Fruit fly (Drosophila melanogaster): ENCODE measurements around the gene CG8500.

Gene CG8500

dm6 chr3R:9770127-9770526 is 14.3 kb upstream of the CG8500 start:
- TF ChIP-seq CG10348 (GFP tag; IDR thresholded peaks at IDR 0.05) = no peak
- TF ChIP-seq EcR (GFP tag; optimal IDR thresholded peaks at IDR 0.05) = no peak
- peak; percentile 46; the same call in 1 of the 2 replicates for TF ChIP-seq CG32121 (GFP tag; IDR thresholded peaks at IDR 0.05)

DNA sequence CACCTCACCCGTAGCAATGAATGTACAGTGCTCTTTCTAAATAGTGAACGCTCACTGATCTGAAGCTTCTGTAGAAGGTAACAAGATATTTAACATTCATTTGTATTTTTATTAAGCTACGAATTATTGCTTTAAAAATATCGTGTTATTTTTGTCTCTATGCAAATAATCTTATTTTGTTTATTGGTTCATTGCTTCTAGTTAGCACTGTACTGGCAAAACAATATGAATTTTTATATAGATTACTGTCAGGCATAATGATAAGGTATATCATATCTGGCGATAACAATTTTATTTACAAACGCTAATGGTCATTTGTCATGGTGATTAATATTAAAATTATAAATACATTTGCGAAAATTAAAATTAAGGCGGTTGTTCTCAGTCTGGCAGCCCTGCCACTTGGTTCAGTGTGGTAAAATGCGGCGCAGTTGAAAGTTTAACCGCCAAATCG is 12.9 kb upstream of the CG8500 start, which contains the start of gene CG9471:
CG9471 (minus strand) TSS at position 24 of the 454 bp plus-strand sequence.
- TF ChIP-seq CG8159 (tag; optimal IDR thresholded peaks at IDR 0.05) = peak; percentile 91
- peak; percentile 93 for TF ChIP-seq CG17806 (tag; optimal IDR thresholded peaks at IDR 0.05)
- peak; percentile 95 for TF ChIP-seq Ets98B (GFP tag; IDR thresholded peaks at IDR 0.05)
- TF ChIP-seq CG4496 (GFP tag; IDR thresholded peaks at IDR 0.05) = peak; percentile 97
- peak; percentile 91 for TF ChIP-seq CG8301 (tag; optimal IDR thresholded peaks at IDR 0.05)
- no peak for TF ChIP-seq D1 (tag; optimal IDR thresholded peaks at IDR 0.05)
- peak; percentile 42; the same call in 1 of the 3 replicates for TF ChIP-seq fd96Ca (GFP tag; IDR thresholded peaks at IDR 0.05)
- peak; percentile 92 for TF ChIP-seq Snoo (tag; optimal IDR thresholded peaks at IDR 0.05)
- TF ChIP-seq EcR (GFP tag; optimal IDR thresholded peaks at IDR 0.05) = peak; percentile 25
- TF ChIP-seq rn (GFP tag; IDR thresholded peaks at IDR 0.05) = peak; percentile 82
- peak; percentile 89 for TF ChIP-seq CG9948 (tag; optimal IDR thresholded peaks at IDR 0.05)
- peak; percentile 77 for TF ChIP-seq gl (tag; optimal IDR thresholded peaks at IDR 0.05)
- peak; percentile 59 for TF ChIP-seq CG10348 (GFP tag; IDR thresholded peaks at IDR 0.05)
- no peak for TF ChIP-seq CG13204 (GFP tag; optimal IDR thresholded peaks at IDR 0.05)
- TF ChIP-seq Pif1A (GFP tag; optimal IDR thresholded peaks at IDR 0.05) = peak; percentile 95
- peak; percentile 89 for TF ChIP-seq CG34367 (tag; optimal IDR thresholded peaks at IDR 0.05)
- TF ChIP-seq CG15710 (tag; optimal IDR thresholded peaks at IDR 0.05) = peak; percentile 91
- no peak for TF ChIP-seq CG14655 (GFP tag; optimal IDR thresholded peaks at IDR 0.05)
- peak; percentile 93 for TF ChIP-seq Pif1B (GFP tag; optimal IDR thresholded peaks at IDR 0.05)
- peak; percentile 91 for TF ChIP-seq CG32121 (GFP tag; IDR thresholded peaks at IDR 0.05)
- peak; percentile 94 for TF ChIP-seq CG12605 (GFP tag; IDR thresholded peaks at IDR 0.05)

dm6 chr3R:9774147-9774546 is 10.3 kb upstream of the CG8500 start, which contains the start of gene Whamy:
Gene Whamy (minus strand): TSS chr3R:9774419.
- TF ChIP-seq CG9948 (tag; optimal IDR thresholded peaks at IDR 0.05) = no peak
- no peak for TF ChIP-seq fd96Ca (GFP tag; IDR thresholded peaks at IDR 0.05)
- TF ChIP-seq CG17806 (tag; optimal IDR thresholded peaks at IDR 0.05) = no peak
- TF ChIP-seq CG14655 (GFP tag; optimal IDR thresholded peaks at IDR 0.05) = no peak
- no peak for TF ChIP-seq Pif1A (GFP tag; optimal IDR thresholded peaks at IDR 0.05)
- no peak for TF ChIP-seq CG8159 (tag; optimal IDR thresholded peaks at IDR 0.05)
- TF ChIP-seq Snoo (tag; optimal IDR thresholded peaks at IDR 0.05) = no peak
- no peak for TF ChIP-seq CG8301 (tag; optimal IDR thresholded peaks at IDR 0.05)
- TF ChIP-seq rn (GFP tag; IDR thresholded peaks at IDR 0.05) = no peak
- no peak for TF ChIP-seq Pif1B (GFP tag; optimal IDR thresholded peaks at IDR 0.05)
- TF ChIP-seq CG13204 (GFP tag; optimal IDR thresholded peaks at IDR 0.05) = no peak
- no peak for TF ChIP-seq CG34367 (tag; optimal IDR thresholded peaks at IDR 0.05)
- TF ChIP-seq EcR (GFP tag; optimal IDR thresholded peaks at IDR 0.05) = no peak
- TF ChIP-seq Ets98B (GFP tag; IDR thresholded peaks at IDR 0.05) = no peak
- no peak for TF ChIP-seq gl (tag; optimal IDR thresholded peaks at IDR 0.05)
- TF ChIP-seq CG4496 (GFP tag; IDR thresholded peaks at IDR 0.05) = no peak

dm6 chr3R:9774821-9775220 is 9.6 kb upstream of the CG8500 start, which contains the start of gene topi:
Gene topi (plus strand): TSS chr3R:9775121.
- TF ChIP-seq gl (tag; optimal IDR thresholded peaks at IDR 0.05) (no peak), CG10348 (GFP tag; IDR thresholded peaks at IDR 0.05) (no peak), CG8159 (tag; optimal IDR thresholded peaks at IDR 0.05) (no peak), Ets98B (GFP tag; IDR thresholded peaks at IDR 0.05) (no peak), CG15710 (tag; optimal IDR thresholded peaks at IDR 0.05) (no peak), rn (GFP tag; IDR thresholded peaks at IDR 0.05) (no peak), Snoo (tag; optimal IDR thresholded peaks at IDR 0.05) (no peak), EcR (GFP tag; optimal IDR thresholded peaks at IDR 0.05) (no peak), CG13204 (GFP tag; optimal IDR thresholded peaks at IDR 0.05) (no peak), CG14655 (GFP tag; optimal IDR thresholded peaks at IDR 0.05) (no peak), fd96Ca (GFP tag; IDR thresholded peaks at IDR 0.05) (no peak), Pif1A (GFP tag; optimal IDR thresholded peaks at IDR 0.05) (no peak)

- TF ChIP-seq CG32121 (GFP tag; IDR thresholded peaks at IDR 0.05) (peak; percentile 26; the same call in 1 of the 2 replicates), CG10348 (GFP tag; IDR thresholded peaks at IDR 0.05) (no peak), CG14655 (GFP tag; optimal IDR thresholded peaks at IDR 0.05) (no peak), CG9948 (tag; optimal IDR thresholded peaks at IDR 0.05) (no peak), CG17806 (tag; optimal IDR thresholded peaks at IDR 0.05) (no peak), CG15710 (tag; optimal IDR thresholded peaks at IDR 0.05) (peak; percentile 17), gl (tag; optimal IDR thresholded peaks at IDR 0.05) (peak; percentile 17), D1 (tag; optimal IDR thresholded peaks at IDR 0.05) (no peak), CG4496 (GFP tag; IDR thresholded peaks at IDR 0.05) (peak; percentile 78; the same call in 2 of the 3 replicates), rn (GFP tag; IDR thresholded peaks at IDR 0.05) (peak; percentile 38; the same call in 1 of the 2 replicates), Pif1A (GFP tag; optimal IDR thresholded peaks at IDR 0.05) (no peak), Pif1B (GFP tag; optimal IDR thresholded peaks at IDR 0.05) (no peak), CG8301 (tag; optimal IDR thresholded peaks at IDR 0.05) (peak; percentile 16), EcR (GFP tag; optimal IDR thresholded peaks at IDR 0.05) (peak; percentile 22), CG12605 (GFP tag; IDR thresholded peaks at IDR 0.05) (peak; percentile 26; the same call in 1 of the 2 replicates), fd96Ca (GFP tag; IDR thresholded peaks at IDR 0.05) (peak; percentile 54; the same call in 1 of the 3 replicates), CG8159 (tag; optimal IDR thresholded peaks at IDR 0.05) (peak; percentile 41), Snoo (tag; optimal IDR thresholded peaks at IDR 0.05) (peak; percentile 64), CG34367 (tag; optimal IDR thresholded peaks at IDR 0.05) (peak; percentile 30), Ets98B (GFP tag; IDR thresholded peaks at IDR 0.05) (peak; percentile 57), CG13204 (GFP tag; optimal IDR thresholded peaks at IDR 0.05) (no peak)
Observed at dm6 chr3R:9777941-9778360, 6.5 kb upstream of the CG8500 start, which contains the start of gene RpS29. Gene RpS29 (plus strand): TSS chr3R:9778042.

All from whole organism, pupa.